Fruit fly (Drosophila melanogaster): Measurements from ENCODE around the gene Droj2.

The Droj2 gene

DNA sequence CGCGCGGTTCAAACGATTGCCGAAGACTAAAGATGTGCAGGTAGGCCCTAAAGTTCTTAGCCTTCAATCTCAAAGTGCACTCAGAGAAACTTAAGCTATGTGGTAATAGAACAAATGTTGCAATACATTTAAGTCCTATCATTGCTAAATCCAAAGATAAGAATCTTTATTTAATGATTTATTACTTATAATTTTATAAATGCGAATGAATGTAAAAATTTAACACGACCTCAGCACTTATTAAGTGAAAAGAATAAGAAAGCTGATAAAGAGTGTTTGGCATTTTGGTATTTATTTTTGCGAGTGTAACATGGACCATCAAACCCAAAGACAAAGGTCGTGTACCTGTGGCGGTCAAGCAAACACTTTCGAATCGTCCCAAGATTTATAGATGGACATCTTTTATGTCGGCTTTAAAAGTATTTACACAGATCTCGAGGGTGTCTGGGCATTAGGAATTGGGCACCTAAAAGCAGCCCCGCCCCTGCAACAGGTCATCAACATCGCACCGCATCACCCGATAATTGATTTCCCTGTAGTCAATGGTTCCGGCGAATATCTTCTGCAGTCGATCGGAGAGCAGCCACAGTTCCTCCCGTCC, 23.0 kb downstream of the Droj2 start, which contains the start of gene yellow-e3 (continued):
- peak; percentile 41 for TF ChIP-seq CG16815 (GFP tag; optimal IDR thresholded peaks at IDR 0.05)
- no peak for TF ChIP-seq sqz (GFP tag; optimal IDR thresholded peaks at IDR 0.05)
- peak; percentile 42 for TF ChIP-seq ac (GFP tag; optimal IDR thresholded peaks at IDR 0.05)
- no peak for TF ChIP-seq Med (GFP tag)
- TF ChIP-seq lola (GFP tag; optimal IDR thresholded peaks at IDR 0.05), result peak in 1 of 3 experiments; percentile 82
- TF ChIP-seq CG13123 (GFP tag; optimal IDR thresholded peaks at IDR 0.05), result no peak
- TF ChIP-seq CG18619 (GFP tag; optimal IDR thresholded peaks at IDR 0.05), result no peak
- peak; percentile 6 for TF ChIP-seq CG11504 (tag; optimal IDR thresholded peaks at IDR 0.05)
- TF ChIP-seq CG14014 (GFP tag; IDR thresholded peaks at IDR 0.05), result no peak
- no peak for TF ChIP-seq klu (GFP tag; IDR thresholded peaks at IDR 0.05)
- no peak for TF ChIP-seq CG9215 (GFP tag; IDR thresholded peaks at IDR 0.05)
- TF ChIP-seq Blimp-1 (GFP tag; optimal IDR thresholded peaks at IDR 0.05), result peak; percentile 38
- TF ChIP-seq Chrac-16 (GFP tag; optimal IDR thresholded peaks at IDR 0.05), result no peak
- TF ChIP-seq NfI (GFP tag; optimal IDR thresholded peaks at IDR 0.05), result no peak
- TF ChIP-seq CG12391 (tag; optimal IDR thresholded peaks at IDR 0.05), result peak; percentile 48
- TF ChIP-seq disco-r (GFP tag; optimal IDR thresholded peaks at IDR 0.05), result no peak
- no peak for TF ChIP-seq Sry-β (GFP tag; optimal IDR thresholded peaks at IDR 0.05)
- no peak for TF ChIP-seq CG1792 (GFP tag; optimal IDR thresholded peaks at IDR 0.05)
- TF ChIP-seq CG11560 (tag; IDR thresholded peaks at IDR 0.05), result no peak
- no peak for TF ChIP-seq hbn (GFP tag; IDR thresholded peaks at IDR 0.05; ENCODE audit: partially characterized antibody)
- no peak for TF ChIP-seq Hsf (GFP tag; optimal IDR thresholded peaks at IDR 0.05)
- no peak for TF ChIP-seq sd (tag; optimal IDR thresholded peaks at IDR 0.05)
- TF ChIP-seq bab2 (GFP tag; optimal IDR thresholded peaks at IDR 0.05), result no peak
- TF ChIP-seq CG32767 (GFP tag; IDR thresholded peaks at IDR 0.05), result no peak
- no peak for TF ChIP-seq CG18599 (GFP tag; optimal IDR thresholded peaks at IDR 0.05)
- no peak for TF ChIP-seq wdn (GFP tag; IDR thresholded peaks at IDR 0.05)
- TF ChIP-seq E2f2 (GFP tag; IDR thresholded peaks at IDR 0.05), result no peak
- peak; percentile 44 for TF ChIP-seq grau (tag; optimal IDR thresholded peaks at IDR 0.05)
- TF ChIP-seq CG1602 (GFP tag; optimal IDR thresholded peaks at IDR 0.05), result peak; percentile 14
- no peak for TF ChIP-seq CG6854 (GFP tag; optimal IDR thresholded peaks at IDR 0.05)
- TF ChIP-seq CG34224 (GFP tag; IDR thresholded peaks at IDR 0.05; ENCODE audit: partially characterized antibody), result no peak
- no peak for TF ChIP-seq CG7372 (GFP tag; IDR thresholded peaks at IDR 0.05)
- no peak for TF ChIP-seq org-1 (GFP tag; optimal IDR thresholded peaks at IDR 0.05)
- no peak for TF ChIP-seq emc (GFP tag; optimal IDR thresholded peaks at IDR 0.05)
- no peak for TF ChIP-seq CG6813 (GFP tag; optimal IDR thresholded peaks at IDR 0.05)
- no peak for TF ChIP-seq CG10959 (GFP tag; IDR thresholded peaks at IDR 0.05)
- TF ChIP-seq Sox100B (GFP tag; optimal IDR thresholded peaks at IDR 0.05), result no peak
- TF ChIP-seq her (GFP tag; optimal IDR thresholded peaks at IDR 0.05), result no peak
- TF ChIP-seq CG31441 (GFP tag; IDR thresholded peaks at IDR 0.05), result 0 out of 2 replicates have a peak, but pooled peaks have one; percentile 35
- TF ChIP-seq CG7839 (tag; optimal IDR thresholded peaks at IDR 0.05), result peak; percentile 14
- no peak for TF ChIP-seq D (optimal IDR thresholded peaks at IDR 0.05)
- peak; percentile 7 for TF ChIP-seq D (GFP tag; optimal IDR thresholded peaks at IDR 0.05)
- peak; percentile 75 for TF ChIP-seq CG9727 (GFP tag; optimal IDR thresholded peaks at IDR 0.05)
- TF ChIP-seq CG5245 (GFP tag; optimal IDR thresholded peaks at IDR 0.05), result no peak
- TF ChIP-seq sob (GFP tag; IDR thresholded peaks at IDR 0.05), result no peak
- TF ChIP-seq Dp (GFP tag; optimal IDR thresholded peaks at IDR 0.05), result no peak
- TF ChIP-seq unc-4 (GFP tag; IDR thresholded peaks at IDR 0.05; ENCODE audit: partially characterized antibody), result no peak
- no peak for TF ChIP-seq dysf (GFP tag; IDR thresholded peaks at IDR 0.05)
- TF ChIP-seq HLHmδ (GFP tag; optimal IDR thresholded peaks at IDR 0.05), result no peak
- peak; percentile 58 for TF ChIP-seq CG17829 (tag; optimal IDR thresholded peaks at IDR 0.05)
- TF ChIP-seq chn (GFP tag; optimal IDR thresholded peaks at IDR 0.05), result no peak
